Worm (Caenorhabditis elegans) whole organism, mixed stage, embryonic: Measurements from ENCODE around the gene prmn-1.

Experiments
- elt-3 ChIP-seq: fragments of 150-350 bp; optimal IDR thresholded peaks from 2 replicates; lab custom pipeline; 2014; ENCODE audit warnings: missing biosample characterization, missing genetic modification characterization
- lsy-2 ChIP-seq: fragments of 150-350 bp; optimal IDR thresholded peaks from 2 replicates; lab custom pipeline; 2014; ENCODE audit warnings: missing biosample characterization, missing genetic modification characterization
- mep-1 ChIP-seq: fragments of 150-350 bp; optimal IDR thresholded peaks from 2 replicates; lab custom pipeline; 2017; ENCODE audit warnings: missing biosample characterization, missing genetic modification reagents, missing genetic modification characterization, inconsistent platforms
- nhr-237 ChIP-seq: fragments of 150-350 bp; optimal IDR thresholded peaks from 2 replicates; lab custom pipeline; 2014; ENCODE audit warnings: missing biosample characterization, missing genetic modification characterization
- snpc-4 ChIP-seq: fragments of 150-350 bp; optimal IDR thresholded peaks from 2 replicates; lab custom pipeline; 2014; ENCODE audit warnings: missing biosample characterization, missing genetic modification characterization
- unc-39 ChIP-seq: fragments of 150-350 bp; optimal IDR thresholded peaks from 2 replicates; lab custom pipeline; 2014; ENCODE audit warnings: missing biosample characterization, missing genetic modification characterization
- unc-62 ChIP-seq: fragments of 150-350 bp; optimal IDR thresholded peaks from 2 replicates; lab custom pipeline; 2014; ENCODE audit warnings: missing biosample characterization, missing genetic modification reagents, missing genetic modification characterization
- ztf-11 ChIP-seq: fragments of 150-350 bp; optimal IDR thresholded peaks from 2 replicates; lab custom pipeline; 2014; ENCODE audit warnings: missing biosample characterization, missing genetic modification characterization

ce11 chrX:11346155-11346554 is 38.7 kb upstream of the prmn-1 start, which contains the start of gene oct-2:
- TF ChIP-seq mep-1 (tag; lab: Kevin White, UChicago) (no peak), ztf-11 (tag; lab: Kevin White, UChicago) (no peak), lsy-2 (tag; lab: Kevin White, UChicago) (no peak), unc-62 (GFP tag; lab: Kevin White, UChicago) (no peak), snpc-4 (tag; lab: Kevin White, UChicago) (no peak), nhr-237 (no peak), unc-39 (no peak), elt-3 (tag; lab: Kevin White, UChicago) (no peak)
